Fruit fly (Drosophila melanogaster): Measurements from ENCODE around the gene CG31223.

DNA sequence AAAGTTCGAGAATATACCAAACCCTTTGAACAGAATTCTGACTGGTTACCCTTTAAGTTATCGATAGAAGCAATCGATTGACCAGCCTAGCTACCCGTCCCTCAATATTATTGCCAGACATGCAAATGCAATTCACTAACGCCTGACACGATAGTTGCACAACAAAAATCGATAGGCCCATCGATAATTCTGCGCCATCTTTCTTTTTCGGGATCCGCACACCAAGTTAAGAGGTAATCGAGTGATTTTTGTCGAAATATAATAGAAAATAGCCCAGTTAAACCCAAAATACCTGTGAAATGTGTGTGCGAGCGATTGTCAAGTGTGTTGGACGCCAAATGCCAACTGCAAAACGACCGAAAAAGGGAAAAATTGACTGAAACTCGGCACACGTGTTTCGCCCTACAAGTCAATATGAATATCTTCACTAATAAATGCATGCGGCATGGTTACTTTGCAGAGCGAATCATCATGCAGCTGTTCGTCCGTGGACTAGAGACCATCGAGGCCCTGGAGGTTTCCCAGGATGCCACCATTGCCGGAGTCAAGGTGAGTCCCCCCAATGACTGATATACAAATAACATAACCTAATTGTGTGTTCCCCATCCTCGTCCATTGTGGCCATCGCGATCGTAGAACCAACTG is 19.6 kb downstream of the CG31223 start, which contains the start of gene RpS30:
- TF ChIP-seq lz (GFP tag; optimal IDR thresholded peaks at IDR 0.05) (peak; percentile 44), fd85E (GFP tag; optimal IDR thresholded peaks at IDR 0.05) (no peak), CG31627 (GFP tag; optimal IDR thresholded peaks at IDR 0.05) (peak; percentile 11), fkh (GFP tag; optimal IDR thresholded peaks at IDR 0.05) (no peak), svp (GFP tag) (no peak), CG16779 (tag; optimal IDR thresholded peaks at IDR 0.05) (no peak), Smox (GFP tag; optimal IDR thresholded peaks at IDR 0.05) (peak; percentile 0), achi (GFP tag; optimal IDR thresholded peaks at IDR 0.05) (no peak)
